Fruit fly (Drosophila melanogaster) whole organism, embryonic: ENCODE measurements around the gene mRpL55.

ENCODE experiments used
- CG33557 ChIP-seq: fragments of 200-800 bp; sonication (Bioruptor generic); optimal IDR thresholded peaks from 2 replicates; lab custom pipeline; 2019; ENCODE audit warnings: missing biosample characterization, mild to moderate bottlenecking, missing genetic modification characterization, moderate library complexity
- CG8359 ChIP-seq: fragments of 200-800 bp; sonication (Bioruptor generic); optimal IDR thresholded peaks from 2 replicates; lab custom pipeline; 2017; ENCODE audit warnings: missing biosample characterization, mild to moderate bottlenecking, missing genetic modification characterization, borderline replicate concordance

- no peak for TF ChIP-seq CG8359 (GFP tag; lab: Kevin White, UChicago)
- TF ChIP-seq CG33557 (GFP tag; lab: Kevin White, UChicago) = no peak
Observed at dm6 chr3R:19066965-19067614, 27.6 kb downstream of the mRpL55 start.
